Worm (Caenorhabditis elegans) whole organism, late embryonic: ENCODE measurements around the gene C37C3.9.

Source experiments
- ama-1 ChIP-seq: fragments of 150-350 bp; optimal IDR thresholded peaks from 2 replicates; lab custom pipeline; 2014
- ceh-31 ChIP-seq: sonication (generic microtip); optimal IDR thresholded peaks from 2 replicates; lab custom pipeline; 2016; ENCODE audit warnings: missing genetic modification characterization, missing compliant biosample characterization
- dmd-4 ChIP-seq: sonication (generic microtip); optimal IDR thresholded peaks from 2 replicates; lab custom pipeline; 2016; ENCODE audit warnings: borderline replicate concordance, missing genetic modification characterization, missing compliant biosample characterization
- nfya-1 ChIP-seq: sonication (generic microtip); optimal IDR thresholded peaks from 2 replicates; lab custom pipeline; 2017; ENCODE audit warnings: missing genetic modification characterization, mild to moderate bottlenecking, missing compliant biosample characterization, antibody characterized with exemption, moderate library complexity
- npax-4 ChIP-seq: sonication (generic microtip); optimal IDR thresholded peaks from 2 replicates; lab custom pipeline; 2016; ENCODE audit warnings: missing genetic modification characterization, missing compliant biosample characterization
- odd-2 ChIP-seq: sonication (generic microtip); optimal IDR thresholded peaks from 2 replicates; lab custom pipeline; 2017; ENCODE audit warnings: antibody characterized with exemption, mild to moderate bottlenecking, missing genetic modification characterization, missing compliant biosample characterization
- pqm-1 ChIP-seq: sonication (generic microtip); optimal IDR thresholded peaks from 2 replicates; lab custom pipeline; 2016; ENCODE audit warnings: missing genetic modification characterization, missing compliant biosample characterization

DNA sequence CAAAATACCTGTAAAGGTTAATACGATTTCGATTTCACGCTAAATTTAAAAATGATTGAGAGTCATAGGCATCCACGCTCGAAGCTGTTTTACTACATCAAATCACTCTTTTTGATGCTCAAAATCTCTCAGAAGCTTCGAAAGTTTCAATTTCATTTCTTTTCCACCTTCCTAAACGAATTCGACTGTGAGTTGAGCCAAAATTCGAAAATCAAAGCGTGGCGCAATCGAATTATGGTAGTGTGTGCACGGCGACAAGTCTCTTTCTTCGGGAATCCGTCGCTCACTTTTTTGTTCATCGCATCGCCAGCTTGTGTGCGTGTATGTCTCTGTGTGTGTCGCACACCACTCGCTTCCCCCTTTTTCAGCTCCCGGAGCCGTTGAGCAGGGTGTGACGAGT lies 18.4 kb upstream of the C37C3.9 start:
- TF ChIP-seq nfya-1 (tag; lab: Kevin White, UChicago) (no peak), ama-1 (no peak), odd-2 (tag; lab: Kevin White, UChicago) (no peak), pqm-1 (tag; lab: Kevin White, UChicago) (no peak), npax-4 (tag; lab: Kevin White, UChicago) (no peak), ceh-31 (tag; lab: Kevin White, UChicago) (no peak), dmd-4 (tag; lab: Kevin White, UChicago) (no peak)
